Worm (Caenorhabditis elegans): ENCODE data around the gene K08B12.3.

- TF ChIP-seq mab-5 (tag; optimal IDR thresholded peaks at IDR 0.05) (no peak), sem-2 (GFP tag; optimal IDR thresholded peaks at IDR 0.05) (no peak), elt-1 (tag; optimal IDR thresholded peaks at IDR 0.05; ENCODE audit: borderline replicate concordance, insufficient read depth) (no peak), zip-8 (tag; optimal IDR thresholded peaks at IDR 0.05) (no peak), unc-62 (GFP tag; optimal IDR thresholded peaks at IDR 0.05) (no peak), ceh-43 (GFP tag; optimal IDR thresholded peaks at IDR 0.05) (no peak), ztf-11 (tag; optimal IDR thresholded peaks at IDR 0.05) (no peak), blmp-1 (tag; optimal IDR thresholded peaks at IDR 0.05) (peak; percentile 85)
These were observed 24.2 kb downstream of the K08B12.3 start, which contains the start of gene K08B12.1 for ce11 chrV:6259139-6259538.
